Fruit fly (Drosophila melanogaster) Kc167 (cell line): ENCODE data around the gene CG7333.

Experiments used
- Myc ChIP-seq: fragments of >200 bp; optimal IDR thresholded peaks from 2 replicates; lab custom pipeline; 2017; ENCODE audit warnings: missing external identifiers
- Sin3A ChIP-seq: fragments of >200 bp; optimal IDR thresholded peaks from 2 replicates; lab custom pipeline; 2018; ENCODE audit warnings: missing external identifiers
- h ChIP-seq: fragments of >200 bp; optimal IDR thresholded peaks from 3 replicates; lab custom pipeline; 2018; ENCODE audit warnings: missing external identifiers
- insv ChIP-seq: fragments of >200 bp; optimal IDR thresholded peaks from 3 replicates; lab custom pipeline; 2018; ENCODE audit warnings: missing external identifiers
- psq ChIP-seq: fragments of >200 bp; optimal IDR thresholded peaks from 2 replicates; lab custom pipeline; 2017; ENCODE audit warnings: missing external identifiers

dm6 chr3R:19620953-19621352 is 20.5 kb downstream of the CG7333 start:
- no peak for TF ChIP-seq psq (lab: Kevin White, UChicago)
- no peak for TF ChIP-seq Sin3A
- no peak for TF ChIP-seq h (lab: Kevin White, UChicago)
- no peak for TF ChIP-seq Myc (lab: Kevin White, UChicago)
- no peak for TF ChIP-seq insv (lab: Kevin White, UChicago)
